Fruit fly (Drosophila melanogaster) whole organism, embryonic: Measurements from ENCODE around the gene CG33258.

ENCODE experiments used
- BtbVII ChIP-seq: fragments of 200-800 bp; sonication (Bioruptor generic); optimal IDR thresholded peaks from 3 replicates; lab custom pipeline; 2017; ENCODE audit warnings: missing biosample characterization, mild to moderate bottlenecking, missing genetic modification characterization
- Bteb2 ChIP-seq: fragments of 200-800 bp; sonication (Bioruptor generic); optimal IDR thresholded peaks from 2 replicates; lab custom pipeline; 2016; ENCODE audit warnings: missing biosample characterization, missing genetic modification characterization
- CG10267 ChIP-seq: fragments of 200-800 bp; sonication (Bioruptor generic); optimal IDR thresholded peaks from 2 replicates; lab custom pipeline; 2018; ENCODE audit warnings: missing biosample characterization, mild to moderate bottlenecking, missing genetic modification characterization, moderate library complexity
- CG10274 ChIP-seq: fragments of 200-800 bp; sonication (Bioruptor generic); optimal IDR thresholded peaks from 3 replicates; lab custom pipeline; 2017; ENCODE audit warnings: missing biosample characterization, mild to moderate bottlenecking, missing genetic modification characterization
- CG10321 ChIP-seq: fragments of 200-800 bp; sonication (Bioruptor generic); IDR thresholded peaks from 2 replicates; pipeline ENCODE4 v1.3.6; 2022; ENCODE audit warnings: missing biosample characterization, missing genetic modification characterization
- CG10366 ChIP-seq: fragments of 200-800 bp; sonication (Bioruptor generic); IDR thresholded peaks from 2 replicates; pipeline ENCODE4 v1.3.6; 2022; ENCODE audit warnings: missing biosample characterization, missing genetic modification characterization
- CG10979 ChIP-seq: fragments of 200-800 bp; sonication (Bioruptor generic); optimal IDR thresholded peaks from 2 replicates; lab custom pipeline; 2018; ENCODE audit warnings: missing biosample characterization, mild to moderate bottlenecking, missing genetic modification characterization, moderate library complexity
- CG11093 ChIP-seq: fragments of 200-800 bp; sonication (Bioruptor generic); IDR thresholded peaks from 3 replicates; pipeline ENCODE4 v1.3.6; 2022; ENCODE audit warnings: missing biosample characterization, missing genetic modification characterization
- CG11504 ChIP-seq: fragments of 200-800 bp; sonication (Bioruptor generic); optimal IDR thresholded peaks from 3 replicates; lab custom pipeline; 2019; ENCODE audit warnings: missing biosample characterization, mild to moderate bottlenecking, missing genetic modification characterization, moderate library complexity
- CG15011 ChIP-seq: fragments of 200-800 bp; sonication (Bioruptor generic); optimal IDR thresholded peaks from 3 replicates; lab custom pipeline; 2018; ENCODE audit warnings: missing biosample characterization, mild to moderate bottlenecking, missing genetic modification characterization
- CG16815 ChIP-seq: fragments of 200-800 bp; sonication (Bioruptor generic); optimal IDR thresholded peaks from 3 replicates; lab custom pipeline; 2017; ENCODE audit warnings: missing biosample characterization, mild to moderate bottlenecking, missing genetic modification characterization
- CG17568 ChIP-seq: fragments of 200-800 bp; sonication (Bioruptor generic); optimal IDR thresholded peaks from 2 replicates; lab custom pipeline; 2018; ENCODE audit warnings: missing biosample characterization, mild to moderate bottlenecking, missing genetic modification characterization, moderate library complexity
- CG18619 ChIP-seq: fragments of 200-800 bp; sonication (Bioruptor generic); optimal IDR thresholded peaks from 3 replicates; lab custom pipeline; 2017; ENCODE audit warnings: missing biosample characterization, mild to moderate bottlenecking, missing genetic modification characterization
- CG3163 ChIP-seq: fragments of 200-800 bp; sonication (Bioruptor generic); optimal IDR thresholded peaks from 3 replicates; lab custom pipeline; 2016; ENCODE audit warnings: missing biosample characterization, missing genetic modification characterization
- CG32532 ChIP-seq: fragments of 200-800 bp; sonication (Bioruptor generic); IDR thresholded peaks from 2 replicates; pipeline ENCODE4 v1.3.6; 2022; ENCODE audit warnings: missing biosample characterization, missing genetic modification characterization
- CG3407 ChIP-seq: fragments of 200-800 bp; sonication (Bioruptor generic); optimal IDR thresholded peaks from 2 replicates; lab custom pipeline; 2018; ENCODE audit warnings: missing biosample characterization, mild to moderate bottlenecking, missing genetic modification characterization
- CG34422 ChIP-seq: fragments of 200-800 bp; sonication (Bioruptor generic); IDR thresholded peaks from 3 replicates; pipeline ENCODE4 v1.3.6; 2022; ENCODE audit warnings: missing biosample characterization, missing genetic modification characterization
- CG7372 ChIP-seq: fragments of 200-800 bp; sonication (Bioruptor generic); IDR thresholded peaks from 2 replicates; pipeline ENCODE4 v1.3.6; 2022; ENCODE audit warnings: missing biosample characterization, missing genetic modification characterization
- CG7839 ChIP-seq: fragments of 200-800 bp; sonication (Bioruptor generic); optimal IDR thresholded peaks from 3 replicates; lab custom pipeline; 2018; ENCODE audit warnings: missing biosample characterization, mild to moderate bottlenecking, missing genetic modification characterization, moderate library complexity
- CG7987 ChIP-seq: fragments of 200-800 bp; sonication (Bioruptor generic); optimal IDR thresholded peaks from 2 replicates; lab custom pipeline; 2018; ENCODE audit warnings: missing biosample characterization, mild to moderate bottlenecking, missing genetic modification characterization, moderate library complexity
- CG8388 ChIP-seq: fragments of 200-800 bp; sonication (Bioruptor generic); optimal IDR thresholded peaks from 2 replicates; lab custom pipeline; 2019; ENCODE audit warnings: missing biosample characterization, mild to moderate bottlenecking, missing genetic modification characterization, moderate library complexity
- CG9215 ChIP-seq: fragments of 200-800 bp; sonication (Bioruptor generic); IDR thresholded peaks from 2 replicates; pipeline ENCODE4 v1.3.6; 2022; ENCODE audit warnings: missing biosample characterization, missing genetic modification characterization
- CG9727 ChIP-seq: fragments of 200-800 bp; sonication (Bioruptor generic); optimal IDR thresholded peaks from 3 replicates; lab custom pipeline; 2017; ENCODE audit warnings: missing biosample characterization, mild to moderate bottlenecking, missing genetic modification characterization
- Dbx ChIP-seq: fragments of 200-800 bp; sonication (Bioruptor generic); IDR thresholded peaks from 3 replicates; pipeline ENCODE4 v1.3.6; 2022; ENCODE audit warnings: missing biosample characterization, missing genetic modification characterization
- Doc3 ChIP-seq: fragments of 200-800 bp; sonication (Bioruptor generic); IDR thresholded peaks from 3 replicates; pipeline ENCODE4 v1.3.6; 2022; ENCODE audit warnings: missing biosample characterization, missing genetic modification characterization; ENCODE audit not compliant: partially characterized antibody
- E2f1 ChIP-seq: fragments of 200-800 bp; sonication (Bioruptor generic); IDR thresholded peaks from 2 replicates; pipeline ENCODE4 v1.3.6; 2022; ENCODE audit warnings: missing biosample characterization, missing genetic modification characterization
- Ets65A ChIP-seq: fragments of 200-800 bp; sonication (Bioruptor generic); peaks from one replicate; lab custom pipeline; 2016; ENCODE audit warnings: missing biosample characterization, missing genetic modification characterization
- Med ChIP-seq: fragments of 200-800 bp; sonication (Bioruptor generic); peaks from one replicate; lab custom pipeline; 2016; ENCODE audit warnings: missing biosample characterization, missing genetic modification characterization, mild to moderate bottlenecking, inconsistent platforms, moderate library complexity
- Nf-YC ChIP-seq: fragments of 200-800 bp; optimal IDR thresholded peaks from 3 replicates; lab custom pipeline; 2019; ENCODE audit warnings: missing biosample characterization, mild to moderate bottlenecking, missing genetic modification characterization, moderate library complexity
- Rfx ChIP-seq: fragments of 200-800 bp; sonication (Bioruptor generic); IDR thresholded peaks from 2 replicates; pipeline ENCODE4 v1.3.6; 2022; ENCODE audit warnings: missing biosample characterization, missing genetic modification characterization
- Vsx1 ChIP-seq: fragments of 200-800 bp; sonication (Bioruptor generic); optimal IDR thresholded peaks from 2 replicates; lab custom pipeline; 2017; ENCODE audit warnings: missing biosample characterization, mild to moderate bottlenecking, missing genetic modification characterization, missing genetic modification reagents
- bcd ChIP-seq: fragments of 200-800 bp; sonication (Bioruptor generic); optimal IDR thresholded peaks from 2 replicates; lab custom pipeline; 2017; ENCODE audit warnings: missing biosample characterization, mild to moderate bottlenecking, missing genetic modification characterization
- chm ChIP-seq: fragments of 200-800 bp; sonication (Bioruptor generic); IDR thresholded peaks from 2 replicates; pipeline ENCODE4 v1.3.6; 2022; ENCODE audit warnings: missing biosample characterization, missing genetic modification characterization
- ci ChIP-seq: fragments of 200-800 bp; sonication (Bioruptor generic); IDR thresholded peaks from 3 replicates; pipeline ENCODE4 v1.3.6; 2022; ENCODE audit warnings: missing biosample characterization, missing genetic modification characterization
- croc ChIP-seq: fragments of 200-800 bp; sonication (Bioruptor generic); conservative IDR thresholded peaks from 3 replicates; pipeline ENCODE4 v1.3.6; 2022; ENCODE audit warnings: missing biosample characterization, missing genetic modification characterization
- danr ChIP-seq: fragments of 200-800 bp; sonication (Bioruptor generic); IDR thresholded peaks from 2 replicates; pipeline ENCODE4 v1.3.6; 2022; ENCODE audit warnings: missing biosample characterization, missing genetic modification characterization
- ewg ChIP-seq: fragments of 200-800 bp; sonication (Bioruptor generic); optimal IDR thresholded peaks from 3 replicates; lab custom pipeline; 2017; ENCODE audit warnings: mild to moderate bottlenecking, missing biosample characterization, missing genetic modification reagents, missing genetic modification characterization
- hkb ChIP-seq, 2 experiments: fragments of 200-800 bp in 1 of 2; fragments of >200 bp in 1 of 2; sonication (Bioruptor generic) in 1 of 2; IDR thresholded peaks in 1 of 2; optimal IDR thresholded peaks in 1 of 2; 2 replicates each; pipeline versions ENCODE4 v1.3.6 to Lab custom; 2017 to 2022; ENCODE audit warnings: missing biosample characterization in 1 of 2, missing genetic modification characterization in 1 of 2
- hth ChIP-seq: fragments of >200 bp; optimal IDR thresholded peaks from 2 replicates; lab custom pipeline; 2017; ENCODE audit warnings: inconsistent platforms
- jigr1 ChIP-seq: fragments of 200-800 bp; sonication (Bioruptor generic); IDR thresholded peaks from 3 replicates; pipeline ENCODE4 v1.3.6; 2022; ENCODE audit warnings: missing biosample characterization, missing genetic modification characterization
- jing ChIP-seq: fragments of 200-800 bp; sonication (Bioruptor generic); optimal IDR thresholded peaks from 2 replicates; lab custom pipeline; 2018; ENCODE audit warnings: missing biosample characterization, mild to moderate bottlenecking, missing genetic modification characterization
- kah ChIP-seq: fragments of 200-800 bp; sonication (Bioruptor generic); optimal IDR thresholded peaks from 2 replicates; lab custom pipeline; 2018; ENCODE audit warnings: missing biosample characterization, mild to moderate bottlenecking, missing genetic modification characterization
- kay ChIP-seq: fragments of 200-800 bp; sonication (Bioruptor generic); optimal IDR thresholded peaks from 2 replicates; lab custom pipeline; 2016; ENCODE audit warnings: missing biosample characterization, missing genetic modification characterization
- maf-S ChIP-seq: fragments of 200-800 bp; sonication (Bioruptor generic); optimal IDR thresholded peaks from 2 replicates; lab custom pipeline; 2016; ENCODE audit warnings: missing biosample characterization, missing genetic modification characterization
- nmo ChIP-seq: fragments of 200-800 bp; sonication (Bioruptor generic); optimal IDR thresholded peaks from 2 replicates; lab custom pipeline; 2018; ENCODE audit warnings: missing biosample characterization, mild to moderate bottlenecking, missing genetic modification characterization, moderate library complexity
- phol ChIP-seq: fragments of 200-800 bp; sonication (Bioruptor generic); optimal IDR thresholded peaks from 3 replicates; lab custom pipeline; 2018; ENCODE audit warnings: missing biosample characterization, mild to moderate bottlenecking, missing genetic modification characterization, moderate library complexity
- pros ChIP-seq: fragments of 200-800 bp; sonication (Bioruptor generic); optimal IDR thresholded peaks from 3 replicates; lab custom pipeline; 2019; ENCODE audit warnings: missing biosample characterization, mild to moderate bottlenecking, missing genetic modification characterization, moderate library complexity
- shn ChIP-seq: fragments of 200-800 bp; sonication (Bioruptor generic); optimal IDR thresholded peaks from 3 replicates; lab custom pipeline; 2016; ENCODE audit warnings: missing biosample characterization, missing genetic modification characterization
- ssp ChIP-seq: fragments of 200-800 bp; sonication (Bioruptor generic); IDR thresholded peaks from 2 replicates; pipeline ENCODE4 v1.3.6; 2022; ENCODE audit warnings: missing biosample characterization, missing genetic modification characterization
- tio ChIP-seq: fragments of 200-800 bp; sonication (Bioruptor generic); optimal IDR thresholded peaks from 2 replicates; lab custom pipeline; 2017; ENCODE audit warnings: missing biosample characterization, missing genetic modification characterization, inconsistent platforms
- vnd ChIP-seq: fragments of 200-800 bp; sonication (Bioruptor generic); IDR thresholded peaks from 3 replicates; pipeline ENCODE4 v1.3.6; 2022; ENCODE audit warnings: missing biosample characterization, missing genetic modification characterization; ENCODE audit not compliant: partially characterized antibody

The CG33258 gene

dm6 chr3L:16054095-16054494 lies 28.3 kb upstream of the CG33258 start (continued):
- TF ChIP-seq BtbVII (GFP tag; lab: Kevin White, UChicago) (peak; percentile 45), CG10366 (peak; percentile 17; the same call in 1 of the 2 replicates), chm (no peak), ci (GFP tag; lab: Robert Waterston, UW) (0 out of 3 replicates have a peak, but pooled peaks have one; percentile 53), nmo (GFP tag; lab: Kevin White, UChicago) (peak; percentile 80), ssp (GFP tag; lab: Robert Waterston, UW) (no peak), Med (GFP tag; lab: Kevin White, UChicago) (peak; percentile 79), phol (tag; lab: Kevin White, UChicago) (peak; percentile 68), kay (GFP tag; lab: Kevin White, UChicago) (no peak), kah (GFP tag; lab: Kevin White, UChicago) (peak; percentile 9), Vsx1 (no peak), CG18619 (GFP tag; lab: Kevin White, UChicago) (peak; percentile 42), CG9215 (GFP tag; lab: Robert Waterston, UW) (no peak), hth (lab: Kevin White, UChicago) (no peak), vnd (GFP tag; lab: Robert Waterston, UW) (no peak), jigr1 (GFP tag; lab: Robert Waterston, UW) (no peak), ewg (GFP tag; lab: Kevin White, UChicago) (peak; percentile 46), CG3407 (GFP tag; lab: Kevin White, UChicago) (peak; percentile 14), hkb (optimal IDR thresholded peaks at IDR 0.05; lab: Kevin White, UChicago) (no peak), hkb (GFP tag; IDR thresholded peaks at IDR 0.05; lab: Robert Waterston, UW) (peak; percentile 61), Bteb2 (GFP tag; lab: Kevin White, UChicago) (peak; percentile 8), bcd (GFP tag; lab: Kevin White, UChicago) (peak; percentile 49), CG34422 (GFP tag; lab: Robert Waterston, UW) (0 out of 3 replicates have a peak, but pooled peaks have one; percentile 22), CG10321 (GFP tag; lab: Robert Waterston, UW) (no peak), CG7372 (no peak), maf-S (GFP tag; lab: Kevin White, UChicago) (no peak), Rfx (GFP tag; lab: Robert Waterston, UW) (peak; percentile 31; the same call in 1 of the 2 replicates), CG16815 (GFP tag; lab: Kevin White, UChicago) (no peak), CG7839 (tag; lab: Kevin White, UChicago) (peak; percentile 65), CG7987 (GFP tag; lab: Kevin White, UChicago) (no peak), CG10274 (no peak), Dbx (no peak), CG3163 (no peak), CG32532 (GFP tag; lab: Robert Waterston, UW) (no peak; the same call in none of the 2 replicates), shn (GFP tag; lab: Kevin White, UChicago) (no peak), jing (peak; percentile 26), CG10267 (tag; lab: Kevin White, UChicago) (peak; percentile 38), Nf-YC (tag; lab: Kevin White, UChicago) (peak; percentile 40), danr (GFP tag; lab: Robert Waterston, UW) (0 out of 2 replicates have a peak, but pooled peaks have one; percentile 11), tio (peak; percentile 14), E2f1 (GFP tag; lab: Robert Waterston, UW) (0 out of 2 replicates have a peak, but pooled peaks have one; percentile 6), CG11093 (GFP tag; lab: Robert Waterston, UW) (peak; percentile 45; the same call in 1 of the 3 replicates), croc (GFP tag; lab: Robert Waterston, UW) (no peak), CG17568 (GFP tag; lab: Kevin White, UChicago) (no peak), CG9727 (GFP tag; lab: Kevin White, UChicago) (peak; percentile 64), CG15011 (peak; percentile 23), CG10979 (peak; percentile 49), CG8388 (GFP tag; lab: Kevin White, UChicago) (peak; percentile 54), CG11504 (tag; lab: Kevin White, UChicago) (peak; percentile 76), Doc3 (no peak), Ets65A (GFP tag; lab: Kevin White, UChicago) (peak; percentile 58), pros (no peak)
